Worm (Caenorhabditis elegans) whole organism, L1 larva: ENCODE data around the gene clec-157.
A peak's percentile ranks its signal among the peaks of the same experiment; 100 is the strongest.

Source experiments
- C16A3.4 ChIP-seq: fragments of 150-350 bp; optimal IDR thresholded peaks from 2 replicates; lab custom pipeline; 2014; ENCODE audit warnings: missing biosample characterization, missing genetic modification characterization
- Y116A8C.19 ChIP-seq: sonication (generic microtip); optimal IDR thresholded peaks from 2 replicates; lab custom pipeline; 2016; ENCODE audit warnings: missing compliant biosample characterization, missing genetic modification characterization, borderline replicate concordance
- alr-1 ChIP-seq: fragments of 200-800 bp; sonication (Bioruptor generic); optimal IDR thresholded peaks from 2 replicates; lab custom pipeline; 2018; ENCODE audit warnings: borderline replicate concordance, mild to moderate bottlenecking, missing genetic modification characterization, missing compliant biosample characterization
- ceh-88 ChIP-seq: fragments of 200-800 bp; sonication (Bioruptor generic); IDR thresholded peaks from 2 replicates; pipeline ENCODE4 v1.3.6; 2022; ENCODE audit warnings: missing genetic modification characterization, missing compliant biosample characterization
- egl-27 ChIP-seq, 2 experiments: fragments of 150-350 bp in 1 of 2; sonication (generic microtip); optimal IDR thresholded peaks; 3 replicates each; lab custom pipeline; 2017 to 2018; ENCODE audit warnings: missing biosample characterization in 2 of 2, missing genetic modification characterization in 2 of 2, missing genetic modification reagents in 2 of 2
- lin-35 ChIP-seq, 2 experiments: fragments of 150-350 bp; optimal IDR thresholded peaks; 2 replicates each; lab custom pipeline; 2014; ENCODE audit warnings: missing biosample characterization in 2 of 2, missing genetic modification characterization in 2 of 2, missing genetic modification reagents in 2 of 2
- lir-3 ChIP-seq: sonication (generic microtip); optimal IDR thresholded peaks from 2 replicates; lab custom pipeline; 2016; ENCODE audit warnings: mild to moderate bottlenecking, missing genetic modification characterization, moderate library complexity, missing compliant biosample characterization; ENCODE audit not compliant: poor library complexity
- nhr-237 ChIP-seq: fragments of 150-350 bp; optimal IDR thresholded peaks from 2 replicates; lab custom pipeline; 2014; ENCODE audit warnings: missing biosample characterization, missing genetic modification characterization
- snu-23 ChIP-seq: sonication (generic microtip); optimal IDR thresholded peaks from 2 replicates; lab custom pipeline; 2016; ENCODE audit warnings: missing genetic modification characterization, missing compliant biosample characterization
- unc-30 ChIP-seq: sonication (generic microtip); optimal IDR thresholded peaks from 2 replicates; lab custom pipeline; 2017; ENCODE audit warnings: missing biosample characterization, missing genetic modification characterization

clec-157 gene

DNA sequence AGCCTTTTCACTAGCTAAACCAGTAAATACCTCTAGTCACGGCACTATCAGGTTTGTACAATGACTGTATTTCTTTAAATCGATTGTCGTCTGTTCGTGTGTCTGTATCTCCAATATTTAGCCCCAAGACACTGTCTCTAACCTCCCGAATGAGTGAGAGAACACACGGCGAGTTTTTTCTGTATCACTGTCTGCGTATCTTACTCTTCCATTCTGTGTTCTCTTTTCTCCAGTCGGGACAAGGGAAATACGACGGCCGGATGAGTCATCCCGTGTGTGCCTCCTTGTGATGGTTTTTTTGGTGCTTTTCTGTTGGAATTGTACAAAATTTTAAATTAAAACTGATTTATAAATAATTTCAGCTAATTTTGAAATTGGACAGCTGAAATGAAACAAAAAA is 48.2 kb downstream of the clec-157 start (continued):
- TF ChIP-seq lin-35 (GFP tag; optimal IDR thresholded peaks at IDR 0.05; lab: Kevin White, UChicago) (peak; percentile 53 to 79), snu-23 (peak; percentile 72), nhr-237 (tag; lab: Kevin White, UChicago) (peak; percentile 5), alr-1 (tag; lab: Kevin White, UChicago) (no peak), unc-30 (tag; lab: Kevin White, UChicago) (no peak), Y116A8C.19 (tag; lab: Kevin White, UChicago) (no peak), egl-27 (tag; optimal IDR thresholded peaks at IDR 0.05; lab: Kevin White, UChicago) (no peak), C16A3.4 (tag; lab: Kevin White, UChicago) (peak; percentile 62), ceh-88 (GFP tag; lab: Robert Waterston, UW) (no peak), lir-3 (peak; percentile 22)
